Fruit fly (Drosophila melanogaster): Measurements from ENCODE around the gene CG14696.

- TF ChIP-seq CG34406 (GFP tag; optimal IDR thresholded peaks at IDR 0.05) (no peak), CG6854 (GFP tag; optimal IDR thresholded peaks at IDR 0.05) (no peak), esn (GFP tag; optimal IDR thresholded peaks at IDR 0.05) (no peak), Sox102F (GFP tag; optimal IDR thresholded peaks at IDR 0.05) (no peak), CG6163 (GFP tag; IDR thresholded peaks at IDR 0.05) (no peak), CG11294 (GFP tag; IDR thresholded peaks at IDR 0.05) (no peak), fd59A (GFP tag; optimal IDR thresholded peaks at IDR 0.05) (peak; percentile 16), fkh (GFP tag; optimal IDR thresholded peaks at IDR 0.05) (no peak), OdsH (GFP tag; optimal IDR thresholded peaks at IDR 0.05) (no peak)
These were observed 42.4 kb downstream of the CG14696 start for dm6 chr3R:10842422-10842821.
